Worm (Caenorhabditis elegans): ENCODE measurements around the gene clec-215.

DNA sequence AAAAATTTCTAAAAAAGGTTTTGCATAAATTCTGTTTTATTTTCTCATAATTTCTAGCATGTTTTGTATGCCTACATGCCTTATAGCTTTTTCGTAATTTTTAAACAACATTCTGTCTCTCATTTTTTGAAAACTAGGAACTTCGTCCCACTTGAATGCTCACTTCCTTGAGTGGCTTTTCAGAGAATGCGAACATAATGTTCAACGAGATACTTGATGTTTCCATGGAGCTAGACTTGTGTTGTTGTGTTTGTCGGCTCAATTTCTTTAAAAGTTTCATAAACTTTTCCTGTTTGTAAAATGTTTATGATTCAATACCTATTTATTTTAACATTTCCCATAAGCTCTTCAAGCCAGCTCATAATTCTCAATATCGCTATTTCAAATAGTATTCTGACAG, 7.3 kb upstream of the clec-215 start, which contains the start of gene clec-213:
- TF ChIP-seq aly-2 (tag; optimal IDR thresholded peaks at IDR 0.05) = no peak
- TF ChIP-seq R02D3.7 (tag; optimal IDR thresholded peaks at IDR 0.05) = no peak
- no peak for TF ChIP-seq crh-2 (tag; optimal IDR thresholded peaks at IDR 0.05)
- no peak for TF ChIP-seq lsy-2 (tag; optimal IDR thresholded peaks at IDR 0.05)

Data from whole organism, L2 larva.